Worm (Caenorhabditis elegans) whole organism, L4 larva: ENCODE measurements around the gene fbxb-31.

ENCODE experiments used
- ces-1 ChIP-seq: fragments of 150-350 bp; sonication (generic microtip); optimal IDR thresholded peaks from 4 replicates; lab custom pipeline; 2014; ENCODE audit warnings: missing biosample characterization, missing genetic modification reagents, missing genetic modification characterization
- lin-15B ChIP-seq: fragments of 150-350 bp; sonication (generic microtip); optimal IDR thresholded peaks from 3 replicates; lab custom pipeline; 2014; ENCODE audit warnings: missing biosample characterization, missing genetic modification characterization

DNA sequence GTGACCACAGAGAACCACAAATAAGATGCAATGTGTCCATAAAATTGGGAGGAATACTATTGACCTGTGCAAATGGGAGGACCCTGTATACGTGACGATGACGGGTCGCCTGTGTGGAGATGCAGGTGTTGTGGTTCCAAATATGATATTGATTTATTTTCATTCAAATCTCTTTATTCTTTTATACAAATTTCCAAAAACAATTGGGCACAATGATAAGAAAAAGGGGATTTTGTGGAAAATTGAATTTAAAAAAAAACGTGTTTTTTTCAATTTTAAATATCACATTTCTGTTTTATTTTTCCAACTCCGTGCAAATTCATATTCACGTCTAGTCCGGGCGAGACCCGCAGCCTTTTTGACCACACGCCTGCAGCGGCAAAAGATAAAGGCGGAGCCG lies 36.0 kb upstream of the fbxb-31 start, which contains the start of gene F19B10.2:
- TF ChIP-seq lin-15B (no peak), ces-1 (no peak)
